Fruit fly (Drosophila melanogaster) Kc167 (cell line): ENCODE measurements around the gene CG33489.
"Not testable (repeated sequence)": the region's sequence is repeated elsewhere in the genome, so short reads cannot be mapped to it uniquely, and the experiment has no call there.

Source experiments
- Myc ChIP-seq: fragments of >200 bp; optimal IDR thresholded peaks from 2 replicates; lab custom pipeline; 2017; ENCODE audit warnings: missing external identifiers
- Sin3A ChIP-seq: fragments of >200 bp; optimal IDR thresholded peaks from 2 replicates; lab custom pipeline; 2018; ENCODE audit warnings: missing external identifiers
- h ChIP-seq: fragments of >200 bp; optimal IDR thresholded peaks from 3 replicates; lab custom pipeline; 2018; ENCODE audit warnings: missing external identifiers
- insv ChIP-seq: fragments of >200 bp; optimal IDR thresholded peaks from 3 replicates; lab custom pipeline; 2018; ENCODE audit warnings: missing external identifiers
- psq ChIP-seq: fragments of >200 bp; optimal IDR thresholded peaks from 2 replicates; lab custom pipeline; 2017; ENCODE audit warnings: missing external identifiers
- ttk ChIP-seq: sonication (Bioruptor generic); optimal IDR thresholded peaks from 2 replicates; lab custom pipeline; 2017; ENCODE audit warnings: missing external identifiers

The CG33489 gene

dm6 chr3L:11576944-11577343, at the start of gene CG33489:
CG33489 (minus strand) TSS chr3L:11577044.
- TF ChIP-seq insv; h (lab: Kevin White, UChicago); ttk: not testable (repeated sequence)

dm6 chr3L:11626229-11626826, 49.5 kb upstream of the CG33489 start, which contains the start of gene PCID2:
PCID2 (plus strand) TSS chr3L:11626441.
- TF ChIP-seq psq (no peak), Sin3A (lab: Kevin White, UChicago) (no peak), ttk (no peak), insv (no peak)

DNA sequence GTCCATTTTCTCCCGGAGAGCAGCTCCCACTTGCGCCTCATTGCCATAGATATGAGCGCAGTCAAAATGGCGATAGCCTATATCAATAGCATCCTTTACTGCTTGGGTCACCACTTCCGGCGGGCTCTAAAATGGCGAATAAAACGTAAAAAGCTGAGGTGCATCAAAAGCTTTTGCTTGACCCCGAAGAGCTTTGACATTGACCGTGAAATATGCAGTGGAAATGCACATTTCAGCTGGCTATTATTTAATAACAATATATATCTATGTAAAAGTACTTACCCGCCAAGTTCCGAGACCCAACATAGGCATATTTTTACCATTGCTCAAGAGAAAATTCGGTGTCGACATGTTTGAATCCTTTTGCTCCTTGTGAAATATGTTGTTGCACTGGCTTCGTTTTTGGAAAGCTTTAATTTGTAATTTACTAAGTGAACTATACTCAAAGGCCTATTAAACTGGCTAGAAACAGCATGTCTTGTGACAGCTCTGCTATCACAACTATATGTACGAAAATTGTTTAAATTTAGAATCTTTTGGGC, 48.9 kb upstream of the CG33489 start, which contains the start of gene CG6083:
CG6083 (minus strand) TSS at position 492 of the 542 bp plus-strand sequence.
- TF ChIP-seq insv, result no peak
- no peak for TF ChIP-seq Myc (lab: Kevin White, UChicago)
- no peak for TF ChIP-seq psq
- no peak for TF ChIP-seq h (lab: Kevin White, UChicago)
- TF ChIP-seq ttk, result no peak
- no peak for TF ChIP-seq Sin3A (lab: Kevin White, UChicago)

dm6 chr3L:11624281-11624680, 47.4 kb upstream of the CG33489 start, which contains the start of gene Akr1B:
Akr1B (minus strand) TSS chr3L:11624381.
- TF ChIP-seq h (lab: Kevin White, UChicago) (no peak), insv (no peak), psq (no peak), Sin3A (lab: Kevin White, UChicago) (no peak), ttk (no peak), Myc (lab: Kevin White, UChicago) (no peak)

DNA sequence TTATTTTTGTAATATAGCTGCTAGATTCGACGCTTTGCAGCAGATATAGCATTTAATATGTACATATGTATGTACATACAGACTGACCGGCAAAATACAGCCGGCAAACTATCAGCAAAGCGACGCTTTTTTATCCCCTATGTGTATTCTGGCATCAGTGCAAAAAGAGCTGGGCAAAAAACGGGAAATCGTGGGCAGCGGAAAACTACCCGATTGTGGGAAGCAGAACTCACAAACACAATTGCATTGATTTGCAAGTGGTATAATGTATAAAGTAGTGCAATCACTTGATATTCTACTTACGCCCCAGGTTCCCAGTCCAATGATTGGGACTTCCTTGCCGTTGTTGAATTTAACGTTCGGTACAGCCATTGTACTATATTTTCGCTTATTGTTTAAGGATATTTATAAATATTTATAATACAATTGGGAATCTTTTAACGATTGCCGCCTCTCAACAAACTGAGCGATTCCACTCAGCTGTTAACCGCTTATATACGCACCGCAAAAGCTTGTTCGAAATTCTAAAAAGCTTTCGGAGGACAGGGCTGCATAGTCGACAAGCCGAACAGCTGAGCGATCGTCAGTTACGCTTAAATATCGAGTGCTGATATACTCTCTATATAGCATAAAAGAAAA, 46.5 kb upstream of the CG33489 start:
- TF ChIP-seq Myc (lab: Kevin White, UChicago) (no peak), ttk (no peak), Sin3A (lab: Kevin White, UChicago) (no peak), insv (no peak), h (lab: Kevin White, UChicago) (no peak), psq (no peak)

dm6 chr3L:11622750-11623149, 45.9 kb upstream of the CG33489 start:
- no peak for TF ChIP-seq Myc (lab: Kevin White, UChicago)
- TF ChIP-seq insv, result no peak
- TF ChIP-seq Sin3A (lab: Kevin White, UChicago), result no peak
- TF ChIP-seq h (lab: Kevin White, UChicago), result no peak
- TF ChIP-seq psq, result no peak
- TF ChIP-seq ttk, result no peak

DNA sequence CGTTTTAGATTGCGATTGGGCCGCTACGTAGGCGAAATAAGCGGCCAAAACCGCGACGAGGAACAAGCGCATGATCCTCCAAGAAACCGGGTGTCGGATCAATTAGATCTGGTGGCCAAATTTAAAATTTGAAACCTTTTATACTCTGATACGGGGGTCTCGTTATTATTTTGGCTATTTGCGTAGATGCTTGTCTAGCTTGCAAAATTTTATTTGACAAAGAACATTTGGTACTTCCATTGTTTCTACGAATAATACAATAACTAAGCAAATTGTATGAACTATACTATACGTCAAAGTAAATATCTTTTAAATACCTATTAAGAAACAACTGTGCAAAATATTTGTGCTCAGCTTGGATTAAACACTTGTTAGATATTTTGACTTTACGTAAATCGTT, 43.2 kb upstream of the CG33489 start, which contains the start of gene Muc68Ca:
Muc68Ca (minus strand) TSS at position 101 of the 400 bp plus-strand sequence.
- TF ChIP-seq Myc (lab: Kevin White, UChicago) (no peak), h (lab: Kevin White, UChicago) (no peak), insv (no peak), ttk (no peak), psq (no peak), Sin3A (lab: Kevin White, UChicago) (no peak)

- TF ChIP-seq Myc (lab: Kevin White, UChicago) (no peak), h (lab: Kevin White, UChicago) (no peak), insv (no peak), psq (no peak), Sin3A (lab: Kevin White, UChicago) (no peak), ttk (no peak)
Measured at dm6 chr3L:11609835-11610234, 33.0 kb upstream of the CG33489 start, which contains the start of gene CG42832. CG42832 (plus strand) TSS chr3L:11610135.

dm6 chr3L:11609153-11609809, 32.4 kb upstream of the CG33489 start, which contains the start of gene Duba:
Duba (minus strand) TSS chr3L:11609465.
- TF ChIP-seq Myc (lab: Kevin White, UChicago), result no peak
- no peak for TF ChIP-seq Sin3A (lab: Kevin White, UChicago)
- TF ChIP-seq h (lab: Kevin White, UChicago), result no peak
- TF ChIP-seq psq, result no peak
- no peak for TF ChIP-seq insv
- TF ChIP-seq ttk, result no peak

dm6 chr3L:11604227-11604626, 27.4 kb upstream of the CG33489 start:
- no peak for TF ChIP-seq ttk
- no peak for TF ChIP-seq h (lab: Kevin White, UChicago)
- no peak for TF ChIP-seq psq
- TF ChIP-seq Sin3A (lab: Kevin White, UChicago), result no peak
- no peak for TF ChIP-seq insv
- TF ChIP-seq Myc (lab: Kevin White, UChicago), result no peak

DNA sequence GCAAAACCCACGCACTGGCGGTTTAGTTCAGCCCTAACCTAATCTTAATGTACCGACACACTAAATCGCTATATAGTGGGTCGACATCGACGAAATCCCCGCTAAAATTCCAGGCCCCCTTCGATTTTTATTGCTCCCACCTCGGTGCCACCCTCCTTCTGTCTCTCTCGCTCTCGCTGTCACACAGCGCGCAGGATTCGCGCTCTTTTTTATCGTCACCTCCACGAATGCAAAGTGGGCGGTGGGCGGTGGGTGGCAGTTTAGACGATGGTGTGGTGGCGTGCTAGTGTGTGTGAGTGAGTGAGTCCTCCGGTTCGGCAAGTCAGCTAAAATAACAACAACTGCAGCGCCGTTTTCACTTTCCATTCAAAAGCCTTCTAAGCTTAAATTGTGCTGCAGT, 25.2 kb upstream of the CG33489 start:
- TF ChIP-seq Sin3A (lab: Kevin White, UChicago) (no peak), ttk (no peak), Myc (lab: Kevin White, UChicago) (no peak)

DNA sequence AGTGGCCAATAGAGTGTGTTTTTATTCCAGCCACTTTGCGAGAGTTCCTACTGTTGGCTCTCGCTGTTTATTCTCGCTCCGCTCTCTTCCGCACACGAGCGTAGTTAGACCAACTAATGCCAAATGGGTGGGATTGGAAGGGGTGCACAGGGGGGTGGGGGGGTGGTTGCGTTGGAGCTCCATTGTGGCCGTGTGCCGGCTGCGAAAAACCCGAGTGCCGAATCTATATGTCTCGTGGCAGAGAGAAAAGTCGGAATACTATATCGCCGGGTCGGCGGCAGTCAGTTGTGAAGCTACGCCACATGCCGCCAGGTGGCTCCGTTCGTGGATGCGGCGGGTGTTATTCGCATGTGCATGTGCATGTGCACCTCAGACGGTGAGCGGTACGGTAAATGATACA, 24.3 kb upstream of the CG33489 start:
- no peak for TF ChIP-seq Sin3A (lab: Kevin White, UChicago)
- no peak for TF ChIP-seq Myc (lab: Kevin White, UChicago)
- no peak for TF ChIP-seq h (lab: Kevin White, UChicago)
- no peak for TF ChIP-seq psq
- TF ChIP-seq ttk, result no peak
